Fruit fly (Drosophila melanogaster) whole organism, embryonic: ENCODE data around the gene CG14219.

Experiments
- CG10147 ChIP-seq: fragments of 200-800 bp; sonication (Bioruptor generic); optimal IDR thresholded peaks from 2 replicates; lab custom pipeline; 2019; ENCODE audit warnings: missing biosample characterization, mild to moderate bottlenecking, missing genetic modification characterization, moderate library complexity
- CG10209 ChIP-seq: fragments of 200-800 bp; sonication (Bioruptor generic); optimal IDR thresholded peaks from 3 replicates; lab custom pipeline; 2017; ENCODE audit warnings: missing biosample characterization, mild to moderate bottlenecking, missing genetic modification characterization, missing genetic modification reagents
- CG1233 ChIP-seq: fragments of 200-800 bp; sonication (Bioruptor generic); optimal IDR thresholded peaks from 4 replicates; lab custom pipeline; 2018; ENCODE audit warnings: missing biosample characterization, mild to moderate bottlenecking, missing genetic modification characterization
- CG15073 ChIP-seq: fragments of 200-800 bp; sonication (Bioruptor generic); optimal IDR thresholded peaks from 2 replicates; lab custom pipeline; 2016; ENCODE audit warnings: missing biosample characterization, missing genetic modification characterization
- CG15269 ChIP-seq: fragments of 200-800 bp; sonication (Bioruptor generic); optimal IDR thresholded peaks from 2 replicates; lab custom pipeline; 2018; ENCODE audit warnings: missing biosample characterization, mild to moderate bottlenecking, missing genetic modification characterization, moderate library complexity
- CG16779 ChIP-seq: fragments of 200-800 bp; sonication (Bioruptor generic); IDR thresholded peaks from 2 replicates; pipeline ENCODE4 v1.3.6; 2022; ENCODE audit warnings: missing biosample characterization, missing genetic modification characterization
- CG17328 ChIP-seq: fragments of 200-800 bp; sonication (Bioruptor generic); IDR thresholded peaks from 2 replicates; pipeline ENCODE4 v1.3.6; 2022; ENCODE audit warnings: missing biosample characterization, missing genetic modification characterization
- CG17912 ChIP-seq: fragments of 200-800 bp; sonication (Bioruptor generic); optimal IDR thresholded peaks from 2 replicates; lab custom pipeline; 2018; ENCODE audit warnings: missing biosample characterization, mild to moderate bottlenecking, missing genetic modification characterization
- CG1832 ChIP-seq: fragments of 200-800 bp; sonication (Bioruptor generic); optimal IDR thresholded peaks from 2 replicates; lab custom pipeline; 2017; ENCODE audit warnings: missing biosample characterization, mild to moderate bottlenecking, missing genetic modification characterization, inconsistent platforms
- CG34224 ChIP-seq: fragments of 200-800 bp; sonication (Bioruptor generic); IDR thresholded peaks from 3 replicates; pipeline ENCODE4 v1.3.6; 2022; ENCODE audit warnings: missing biosample characterization, missing genetic modification characterization; ENCODE audit not compliant: partially characterized antibody
- CG4617 ChIP-seq: fragments of 200-800 bp; sonication (Bioruptor generic); optimal IDR thresholded peaks from 3 replicates; lab custom pipeline; 2016; ENCODE audit warnings: missing biosample characterization, missing genetic modification characterization, borderline replicate concordance
- CG5180 ChIP-seq: fragments of 200-800 bp; sonication (Bioruptor generic); optimal IDR thresholded peaks from 3 replicates; lab custom pipeline; 2017; ENCODE audit warnings: missing biosample characterization, missing genetic modification characterization, mild to moderate bottlenecking, moderate library complexity, missing genetic modification reagents
- CG7928 ChIP-seq: fragments of 200-800 bp; sonication (Bioruptor generic); optimal IDR thresholded peaks from 2 replicates; lab custom pipeline; 2017; ENCODE audit warnings: missing biosample characterization, mild to moderate bottlenecking, missing genetic modification characterization
- CG8281 ChIP-seq: fragments of 200-800 bp; sonication (Bioruptor generic); optimal IDR thresholded peaks from 2 replicates; lab custom pipeline; 2018; ENCODE audit warnings: missing biosample characterization, mild to moderate bottlenecking, missing genetic modification characterization, moderate library complexity
- CG8290 ChIP-seq, 3 experiments: fragments of 200-800 bp; sonication (Bioruptor generic); optimal IDR thresholded peaks; 2 replicates each; lab custom pipeline; 2016 to 2019; ENCODE audit warnings: missing biosample characterization in 3 of 3, missing genetic modification characterization in 3 of 3, mild to moderate bottlenecking in 2 of 3, moderate library complexity in 1 of 3
- CTCF ChIP-seq: fragments of 200-800 bp; sonication (Bioruptor generic); optimal IDR thresholded peaks from 2 replicates; lab custom pipeline; 2017; ENCODE audit warnings: missing biosample characterization, mild to moderate bottlenecking, missing genetic modification characterization, moderate library complexity
- Chrac-16 ChIP-seq: fragments of 200-800 bp; sonication (Bioruptor generic); optimal IDR thresholded peaks from 3 replicates; lab custom pipeline; 2016; ENCODE audit warnings: missing biosample characterization, missing genetic modification characterization
- D19A ChIP-seq: fragments of 200-800 bp; optimal IDR thresholded peaks from 3 replicates; lab custom pipeline; 2019; ENCODE audit warnings: missing biosample characterization, mild to moderate bottlenecking, missing genetic modification characterization, moderate library complexity
- Dbx ChIP-seq: fragments of 200-800 bp; sonication (Bioruptor generic); IDR thresholded peaks from 3 replicates; pipeline ENCODE4 v1.3.6; 2022; ENCODE audit warnings: missing biosample characterization, missing genetic modification characterization
- Dip2 ChIP-seq: fragments of 200-800 bp; sonication (Bioruptor generic); IDR thresholded peaks from 2 replicates; pipeline ENCODE4 v1.3.6; 2022; ENCODE audit warnings: missing biosample characterization, missing genetic modification characterization
- Dref ChIP-seq: fragments of 200-800 bp; sonication (Bioruptor generic); IDR thresholded peaks from 2 replicates; pipeline ENCODE4 v1.3.6; 2022; ENCODE audit warnings: missing biosample characterization, missing genetic modification characterization
- Jarid2 ChIP-seq: fragments of 200-800 bp; sonication (Bioruptor generic); optimal IDR thresholded peaks from 3 replicates; lab custom pipeline; 2017; ENCODE audit warnings: mild to moderate bottlenecking, missing biosample characterization, missing genetic modification reagents, missing genetic modification characterization
- Max ChIP-seq: fragments of 200-800 bp; sonication (Bioruptor generic); optimal IDR thresholded peaks from 2 replicates; lab custom pipeline; 2016; ENCODE audit warnings: missing biosample characterization, mild to moderate bottlenecking, missing genetic modification characterization
- Mrtf ChIP-seq: fragments of 200-800 bp; sonication (Bioruptor generic); IDR thresholded peaks from 3 replicates; pipeline ENCODE4 v1.3.6; 2022; ENCODE audit warnings: missing biosample characterization, missing genetic modification characterization
- Myb ChIP-seq: fragments of 200-800 bp; sonication (Bioruptor generic); optimal IDR thresholded peaks from 2 replicates; lab custom pipeline; 2016; ENCODE audit warnings: missing biosample characterization, missing genetic modification characterization
- Oli ChIP-seq: fragments of 200-800 bp; sonication (Bioruptor generic); optimal IDR thresholded peaks from 2 replicates; lab custom pipeline; 2018; ENCODE audit warnings: missing biosample characterization, mild to moderate bottlenecking, missing genetic modification characterization, moderate library complexity
- Ptx1 ChIP-seq: fragments of 200-800 bp; sonication (Bioruptor generic); IDR thresholded peaks from 2 replicates; pipeline ENCODE4 v1.3.6; 2022; ENCODE audit warnings: missing biosample characterization, missing genetic modification characterization
- Sry-β ChIP-seq: fragments of 200-800 bp; sonication (Bioruptor generic); optimal IDR thresholded peaks from 2 replicates; lab custom pipeline; 2018; ENCODE audit warnings: missing biosample characterization, mild to moderate bottlenecking, missing genetic modification characterization, moderate library complexity
- Taf1 ChIP-seq: fragments of 200-800 bp; sonication (Bioruptor generic); IDR thresholded peaks from 2 replicates; pipeline ENCODE4 v1.3.6; 2022; ENCODE audit warnings: missing biosample characterization, missing genetic modification characterization
- ac ChIP-seq: fragments of 200-800 bp; sonication (Bioruptor generic); optimal IDR thresholded peaks from 3 replicates; lab custom pipeline; 2017; ENCODE audit warnings: missing biosample characterization, mild to moderate bottlenecking, missing genetic modification characterization
- ato ChIP-seq: fragments of 200-800 bp; sonication (Bioruptor generic); IDR thresholded peaks from 2 replicates; pipeline ENCODE4 v1.3.6; 2022; ENCODE audit warnings: missing biosample characterization, missing genetic modification characterization; ENCODE audit not compliant: partially characterized antibody
- bcd ChIP-seq: fragments of 200-800 bp; sonication (Bioruptor generic); optimal IDR thresholded peaks from 2 replicates; lab custom pipeline; 2017; ENCODE audit warnings: missing biosample characterization, mild to moderate bottlenecking, missing genetic modification characterization
- cad ChIP-seq: fragments of >200 bp; optimal IDR thresholded peaks from 2 replicates; lab custom pipeline; 2017; ENCODE audit warnings: missing biosample characterization, missing genetic modification characterization
- cas ChIP-seq: fragments of 200-800 bp; sonication (Bioruptor generic); IDR thresholded peaks from 2 replicates; pipeline ENCODE4 v1.3.6; 2022; ENCODE audit warnings: missing biosample characterization, missing genetic modification characterization
- danr ChIP-seq: fragments of 200-800 bp; sonication (Bioruptor generic); IDR thresholded peaks from 2 replicates; pipeline ENCODE4 v1.3.6; 2022; ENCODE audit warnings: missing biosample characterization, missing genetic modification characterization
- eyg ChIP-seq: fragments of 200-800 bp; sonication (Bioruptor generic); optimal IDR thresholded peaks from 3 replicates; lab custom pipeline; 2016; ENCODE audit warnings: missing biosample characterization, missing genetic modification characterization
- gfzf ChIP-seq: fragments of 200-800 bp; sonication (Bioruptor generic); optimal IDR thresholded peaks from 2 replicates; lab custom pipeline; 2016; ENCODE audit warnings: missing biosample characterization, mild to moderate bottlenecking, missing genetic modification characterization, moderate library complexity
- inv ChIP-seq: fragments of 200-800 bp; sonication (Bioruptor generic); IDR thresholded peaks from 2 replicates; pipeline ENCODE4 v1.3.6; 2022; ENCODE audit warnings: missing biosample characterization, missing genetic modification characterization; ENCODE audit not compliant: partially characterized antibody
- lov ChIP-seq, 2 experiments: fragments of 200-800 bp in 1 of 2; fragments of >200 bp in 1 of 2; sonication (Bioruptor generic) in 1 of 2; IDR thresholded peaks in 1 of 2; optimal IDR thresholded peaks in 1 of 2; 2 replicates in 1 of 2; 3 replicates in 1 of 2; pipeline versions ENCODE4 v1.3.6 to Lab custom; 2017 to 2022; ENCODE audit warnings: missing biosample characterization in 1 of 2, missing genetic modification characterization in 1 of 2
- luna ChIP-seq: fragments of 200-800 bp; sonication (Bioruptor generic); optimal IDR thresholded peaks from 2 replicates; lab custom pipeline; 2016; ENCODE audit warnings: missing biosample characterization, missing genetic modification characterization
- nau ChIP-seq: fragments of 200-800 bp; sonication (Bioruptor generic); optimal IDR thresholded peaks from 3 replicates; lab custom pipeline; 2017; ENCODE audit warnings: missing biosample characterization, mild to moderate bottlenecking, missing genetic modification characterization, missing genetic modification reagents
- org-1 ChIP-seq: fragments of 200-800 bp; sonication (Bioruptor generic); optimal IDR thresholded peaks from 2 replicates; lab custom pipeline; 2017; ENCODE audit warnings: missing biosample characterization, missing genetic modification characterization
- pan ChIP-seq, 4 experiments: fragments of >200 bp in 3 of 4; fragments of 200-800 bp in 1 of 4; sonication (Bioruptor generic) in 1 of 4; optimal IDR thresholded peaks in 3 of 4; IDR thresholded peaks in 1 of 4; 2 replicates each; pipeline versions ENCODE4 v1.3.6 to Lab custom; 2017 to 2022; ENCODE audit warnings: missing biosample characterization in 2 of 4, missing genetic modification characterization in 2 of 4, mixed read lengths in 1 of 4
- sim ChIP-seq: fragments of 200-800 bp; sonication (Bioruptor generic); IDR thresholded peaks from 2 replicates; pipeline ENCODE4 v1.3.6; 2022; ENCODE audit warnings: missing biosample characterization, missing genetic modification characterization
- sisA ChIP-seq: fragments of 200-800 bp; sonication (Bioruptor generic); IDR thresholded peaks from 2 replicates; pipeline ENCODE4 v1.3.6; 2022; ENCODE audit warnings: missing biosample characterization, missing genetic modification characterization
- slp2 ChIP-seq: fragments of 200-800 bp; sonication (Bioruptor generic); optimal IDR thresholded peaks from 2 replicates; lab custom pipeline; 2016; ENCODE audit warnings: missing biosample characterization, missing genetic modification characterization
- sqz ChIP-seq: fragments of 200-800 bp; sonication (Bioruptor generic); optimal IDR thresholded peaks from 3 replicates; lab custom pipeline; 2018; ENCODE audit warnings: missing biosample characterization, mild to moderate bottlenecking, missing genetic modification characterization
- tna ChIP-seq: fragments of 200-800 bp; sonication (Bioruptor generic); IDR thresholded peaks from 2 replicates; pipeline ENCODE4 v1.3.6; 2022; ENCODE audit warnings: missing biosample characterization, missing genetic modification characterization; ENCODE audit not compliant: partially characterized antibody
- zfh1 ChIP-seq: fragments of 200-800 bp; sonication (Bioruptor generic); IDR thresholded peaks from 3 replicates; pipeline ENCODE4 v1.3.6; 2022; ENCODE audit warnings: missing biosample characterization, missing genetic modification characterization

The CG14219 gene

dm6 chrX:19603953-19604352, 14.0 kb upstream of the CG14219 start (continued):
- TF ChIP-seq ato (no peak), eyg (GFP tag; lab: Kevin White, UChicago) (no peak), CG17912 (GFP tag; lab: Kevin White, UChicago) (no peak), CG15269 (tag; lab: Kevin White, UChicago) (peak; percentile 85), CG34224 (GFP tag; lab: Robert Waterston, UW) (no peak), D19A (tag; lab: Kevin White, UChicago) (peak; percentile 42), CG8281 (tag; lab: Kevin White, UChicago) (peak; percentile 56), inv (no peak), tna (GFP tag; lab: Robert Waterston, UW) (no peak), Taf1 (peak; percentile 82), CG16779 (GFP tag; lab: Robert Waterston, UW) (0 out of 2 replicates have a peak, but pooled peaks have one; percentile 27), CG10209 (GFP tag; lab: Kevin White, UChicago) (peak; percentile 59), Max (GFP tag; lab: Kevin White, UChicago) (peak; percentile 52), bcd (GFP tag; lab: Kevin White, UChicago) (peak; percentile 69), slp2 (GFP tag; lab: Kevin White, UChicago) (peak; percentile 42), CG8290 (GFP tag; optimal IDR thresholded peaks at IDR 0.05; lab: Kevin White, UChicago) (peak; percentile 25), CG8290 (tag; optimal IDR thresholded peaks at IDR 0.05; lab: Kevin White, UChicago) (peak in 1 of 2 experiments; percentile 84), cad (GFP tag; lab: Kevin White, UChicago) (no peak), gfzf (GFP tag; lab: Kevin White, UChicago) (no peak), CG1832 (no peak), Chrac-16 (GFP tag; lab: Kevin White, UChicago) (peak; percentile 63), sim (peak; percentile 27; the same call in 1 of the 2 replicates), CG1233 (GFP tag; lab: Kevin White, UChicago) (peak; percentile 52), zfh1 (GFP tag; lab: Robert Waterston, UW) (peak; percentile 71), Dbx (GFP tag; lab: Robert Waterston, UW) (peak; percentile 82), CG4617 (peak; percentile 14), lov (optimal IDR thresholded peaks at IDR 0.05; lab: Kevin White, UChicago) (no peak), lov (GFP tag; IDR thresholded peaks at IDR 0.05; lab: Robert Waterston, UW) (no peak), Dip2 (no peak), cas (0 out of 2 replicates have a peak, but pooled peaks have one; percentile 38), CG17328 (peak; percentile 74), sqz (GFP tag; lab: Kevin White, UChicago) (peak; percentile 5), ac (GFP tag; lab: Kevin White, UChicago) (no peak), Dref (GFP tag; lab: Robert Waterston, UW) (0 out of 2 replicates have a peak, but pooled peaks have one; percentile 26), Oli (tag; lab: Kevin White, UChicago) (peak; percentile 78), Jarid2 (peak; percentile 41), CG15073 (no peak), sisA (GFP tag; lab: Robert Waterston, UW) (peak; percentile 81), CG10147 (GFP tag; lab: Kevin White, UChicago) (peak; percentile 60), luna (GFP tag; lab: Kevin White, UChicago) (no peak), Myb (peak; percentile 19), Mrtf (GFP tag; lab: Robert Waterston, UW) (peak; percentile 72; the same call in 1 of the 3 replicates), org-1 (GFP tag; lab: Kevin White, UChicago) (peak; percentile 66), CTCF (GFP tag; lab: Kevin White, UChicago) (peak; percentile 1), CG5180 (peak; percentile 36), pan (optimal IDR thresholded peaks at IDR 0.05; lab: Kevin White, UChicago) (no peak), pan (GFP tag; optimal IDR thresholded peaks at IDR 0.05 in 1 of 2, IDR thresholded peaks at IDR 0.05 in 1 of 2) (peak in 1 of 2 experiments; percentile 83), Sry-β (GFP tag; lab: Kevin White, UChicago) (no peak), Ptx1 (GFP tag; lab: Robert Waterston, UW) (peak; percentile 82), danr (GFP tag; lab: Robert Waterston, UW) (peak; percentile 53), CG7928 (GFP tag; lab: Kevin White, UChicago) (peak; percentile 16), nau (peak; percentile 59)
